Worm (Caenorhabditis elegans): Measurements from ENCODE around the gene fli-1.
A peak's percentile ranks its signal among the peaks of the same experiment; 100 is the strongest.

The fli-1 gene

DNA sequence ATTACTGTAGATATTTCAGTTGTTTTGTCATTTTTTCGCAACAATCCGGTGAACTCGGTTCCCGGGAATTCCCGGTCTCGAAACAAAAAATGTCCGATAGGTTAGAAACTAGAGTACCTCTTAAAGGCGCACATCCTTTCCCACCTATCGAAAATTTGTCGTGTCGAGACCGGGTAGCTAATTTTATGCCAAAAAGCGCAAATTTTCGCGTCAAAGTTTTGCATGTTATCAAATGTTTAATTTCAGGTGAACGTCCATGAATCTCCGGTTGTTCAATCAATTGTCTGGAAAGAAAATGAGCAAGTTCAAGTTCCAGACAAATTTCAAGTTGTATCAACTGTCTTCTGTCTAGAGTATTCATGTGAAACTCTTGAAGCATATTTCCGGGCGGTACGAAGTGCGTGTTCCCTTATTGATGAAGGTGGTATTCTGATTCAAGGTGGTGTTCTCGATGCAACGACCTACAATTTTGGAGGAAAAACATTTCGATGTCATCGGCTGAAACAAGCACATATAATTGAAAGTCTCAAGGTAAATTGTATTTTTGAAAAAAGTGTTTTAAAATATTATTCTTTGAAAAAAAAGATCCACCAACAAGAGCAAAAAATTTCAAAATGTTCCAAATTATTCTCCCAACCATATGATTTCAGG is 2.2 kb upstream of the fli-1 start (continued):
- TF ChIP-seq hlh-26 (GFP tag; conservative IDR thresholded peaks at IDR 0.05) (no peak), zfh-2 (GFP tag; conservative IDR thresholded peaks at IDR 0.05) (no peak), Y95B8A.8 (GFP tag; IDR thresholded peaks at IDR 0.05) (no peak), F57C9.4 (tag; optimal IDR thresholded peaks at IDR 0.05) (peak; percentile 64), ztf-25 (GFP tag; IDR thresholded peaks at IDR 0.05) (no peak), efl-1 (GFP tag; optimal IDR thresholded peaks at IDR 0.05) (no peak), rec-8 (tag; optimal IDR thresholded peaks at IDR 0.05) (no peak), hsf-1 (GFP tag; IDR thresholded peaks at IDR 0.05) (0 out of 2 replicates have a peak, but pooled peaks have one; percentile 24), lin-26 (GFP tag; IDR thresholded peaks at IDR 0.05) (no peak), tbx-9 (tag; optimal IDR thresholded peaks at IDR 0.05; ENCODE audit: borderline replicate concordance) (no peak), pha-4 (tag; optimal IDR thresholded peaks at IDR 0.05) (no peak), pbrm-1 (GFP tag; IDR thresholded peaks at IDR 0.05) (peak; percentile 60; the same call in 1 of the 2 replicates), Y56A3A.18 (GFP tag; IDR thresholded peaks at IDR 0.05) (peak; percentile 79), ceh-27 (GFP tag; optimal IDR thresholded peaks at IDR 0.05) (no peak), Y53G8AR.9 (GFP tag; conservative IDR thresholded peaks at IDR 0.05) (peak; percentile 66; the same call in 1 of the 2 replicates), him-1 (tag; optimal IDR thresholded peaks at IDR 0.05) (no peak), ceh-100 (GFP tag; IDR thresholded peaks at IDR 0.05) (0 out of 2 replicates have a peak, but pooled peaks have one; percentile 23), mel-28 (tag; optimal IDR thresholded peaks at IDR 0.05; ENCODE audit: borderline replicate concordance) (no peak), madf-6 (GFP tag; IDR thresholded peaks at IDR 0.05) (peak; percentile 63), lsy-27 (tag; optimal IDR thresholded peaks at IDR 0.05; ENCODE audit: borderline replicate concordance, insufficient read depth) (no peak), Y67H2A.10 (GFP tag; conservative IDR thresholded peaks at IDR 0.05) (no peak), madf-10 (tag; optimal IDR thresholded peaks at IDR 0.05) (no peak), dpff-1 (tag; optimal IDR thresholded peaks at IDR 0.05) (peak; percentile 64), snpc-3.4 (tag; optimal IDR thresholded peaks at IDR 0.05) (no peak), F33H1.4 (GFP tag; IDR thresholded peaks at IDR 0.05) (no peak; the same call in 1 of the 2 replicates), fkh-3 (tag; optimal IDR thresholded peaks at IDR 0.05) (peak; percentile 40), ztf-22 (GFP tag; optimal IDR thresholded peaks at IDR 0.05) (no peak), repo-1 (tag; optimal IDR thresholded peaks at IDR 0.05) (peak; percentile 71), tlf-1 (GFP tag; optimal IDR thresholded peaks at IDR 0.05) (peak; percentile 71), ccch-3 (GFP tag; optimal IDR thresholded peaks at IDR 0.05) (no peak), egl-18 (GFP tag; IDR thresholded peaks at IDR 0.05) (no peak)

DNA sequence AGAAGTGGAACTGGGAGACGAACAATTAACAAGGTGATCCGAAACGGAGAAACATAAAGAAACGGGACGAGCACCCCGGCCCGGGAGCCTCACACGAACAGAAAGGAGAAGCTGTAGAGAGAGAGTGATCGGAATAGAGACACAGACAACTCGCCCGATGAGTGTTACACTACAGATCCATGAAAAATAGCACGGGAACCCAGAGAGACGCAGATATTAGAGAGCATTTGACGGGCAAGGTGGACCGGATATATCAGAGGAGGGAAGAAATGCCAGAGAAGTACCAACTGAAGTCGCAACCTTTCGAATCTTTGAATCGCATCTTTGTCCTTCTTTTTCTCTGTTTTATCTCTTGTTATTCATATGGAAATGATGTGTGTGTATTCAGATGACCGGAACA is 885 bp upstream of the fli-1 start, which contains the start of gene anmt-1:
TSS of gene anmt-1 (plus strand) at position 388 of the 400 bp plus-strand sequence.
- TF ChIP-seq hmg-1.2 (GFP tag; IDR thresholded peaks at IDR 0.05), result peak; percentile 35; the same call in 1 of the 2 replicates
- TF ChIP-seq ceh-91 (GFP tag; IDR thresholded peaks at IDR 0.05), result no peak
- TF ChIP-seq ets-4 (GFP tag; optimal IDR thresholded peaks at IDR 0.05), result no peak
- no peak for TF ChIP-seq hmg-20 (GFP tag; IDR thresholded peaks at IDR 0.05)

DNA sequence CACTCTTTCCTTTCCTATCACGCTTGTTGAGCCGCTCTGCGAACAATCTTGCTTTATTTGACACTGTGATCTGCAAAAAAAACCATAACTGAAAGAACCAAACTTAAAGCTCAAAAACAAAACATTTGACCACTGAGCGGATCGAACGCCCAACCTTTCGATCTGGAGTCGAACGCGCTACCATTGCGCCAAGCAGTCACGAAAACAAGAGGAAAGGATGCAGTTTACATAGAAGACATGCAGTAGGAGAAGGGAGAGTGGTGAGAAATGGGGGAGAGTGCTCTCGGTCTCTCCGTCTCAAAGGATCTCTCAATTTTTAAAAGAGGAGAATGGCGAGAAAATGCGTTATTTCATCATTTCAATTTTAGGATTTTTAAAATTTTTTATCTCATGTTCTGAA is 5.2 kb downstream of the fli-1 start:
- TF ChIP-seq F57A8.1 (GFP tag; optimal IDR thresholded peaks at IDR 0.05), result peak; percentile 15
- TF ChIP-seq ceh-79 (tag; optimal IDR thresholded peaks at IDR 0.05), result no peak
- TF ChIP-seq aptf-2 (GFP tag; conservative IDR thresholded peaks at IDR 0.05), result no peak
- peak; percentile 81 for TF ChIP-seq attf-5 (GFP tag; optimal IDR thresholded peaks at IDR 0.05)
- no peak for TF ChIP-seq F39B2.1 (GFP tag; IDR thresholded peaks at IDR 0.05)
- peak; percentile 66 for TF ChIP-seq lin-54 (GFP tag; optimal IDR thresholded peaks at IDR 0.05)
- peak; percentile 81 for TF ChIP-seq dox-1 (GFP tag; IDR thresholded peaks at IDR 0.05)
- peak; percentile 94 for TF ChIP-seq lin-26 (GFP tag; IDR thresholded peaks at IDR 0.05)
- no peak for TF ChIP-seq lag-1 (GFP tag; IDR thresholded peaks at IDR 0.05)
- peak; percentile 92 for TF ChIP-seq die-1 (tag; optimal IDR thresholded peaks at IDR 0.05)
- peak; percentile 66 for TF ChIP-seq repo-1 (tag; optimal IDR thresholded peaks at IDR 0.05)
- TF ChIP-seq ztf-3 (GFP tag; optimal IDR thresholded peaks at IDR 0.05), result no peak
- TF ChIP-seq mcd-1 (GFP tag; IDR thresholded peaks at IDR 0.05), result peak; percentile 75
- TF ChIP-seq ztf-18 (tag; optimal IDR thresholded peaks at IDR 0.05), result peak; percentile 76

Data from whole organism, young adult.